Worm (Caenorhabditis elegans): ENCODE data around the gene nhr-150.

nhr-150 gene

ce11 chrV:15443708-15444107 is 37.6 kb downstream of the nhr-150 start, which contains the start of gene T26H5.10:
Gene T26H5.10, minus strand, starts transcription at chrV:15443808.
- TF ChIP-seq elt-4 (tag; optimal IDR thresholded peaks at IDR 0.05) (no peak), ceh-14 (tag; optimal IDR thresholded peaks at IDR 0.05) (no peak), hlh-15 (tag; optimal IDR thresholded peaks at IDR 0.05) (no peak), sox-2 (GFP tag; IDR thresholded peaks at IDR 0.05) (no peak), tbx-2 (tag; optimal IDR thresholded peaks at IDR 0.05) (no peak), pha-4 (tag; optimal IDR thresholded peaks at IDR 0.05) (no peak), pag-3 (tag; optimal IDR thresholded peaks at IDR 0.05; ENCODE audit: borderline replicate concordance) (no peak), ceh-18 (tag; optimal IDR thresholded peaks at IDR 0.05) (no peak), fax-1 (tag; optimal IDR thresholded peaks at IDR 0.05) (no peak), dve-1 (tag; optimal IDR thresholded peaks at IDR 0.05) (no peak)

- TF ChIP-seq sox-2 (GFP tag; IDR thresholded peaks at IDR 0.05) (no peak), rnt-1 (tag; optimal IDR thresholded peaks at IDR 0.05) (no peak), ceh-2 (tag; optimal IDR thresholded peaks at IDR 0.05) (no peak), nfya-1 (tag; optimal IDR thresholded peaks at IDR 0.05) (peak; percentile 68)
Observed at ce11 chrV:15442384-15442783, 38.9 kb downstream of the nhr-150 start.

DNA sequence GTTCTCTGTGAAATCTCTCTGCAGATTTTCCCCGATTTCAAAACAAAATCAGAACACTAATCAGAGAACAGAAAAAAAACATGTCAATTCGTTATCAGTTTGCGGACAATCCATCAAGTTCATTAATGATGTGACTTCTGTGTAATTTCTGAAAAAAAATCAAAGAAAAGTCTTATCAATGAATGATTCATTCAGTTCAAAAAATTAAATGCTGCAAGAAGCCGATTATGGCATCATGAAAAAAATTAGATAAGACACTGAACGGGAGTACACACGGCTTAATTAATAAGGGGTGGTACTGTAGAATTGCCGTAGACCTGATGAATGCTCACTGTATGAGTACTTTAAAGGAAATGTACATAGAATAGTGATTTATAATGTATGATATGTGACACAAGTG is 45.1 kb downstream of the nhr-150 start:
- TF ChIP-seq ref-2 (tag; optimal IDR thresholded peaks at IDR 0.05) = no peak
- TF ChIP-seq ceh-14 (tag; optimal IDR thresholded peaks at IDR 0.05) = no peak
- no peak for TF ChIP-seq fax-1 (tag; optimal IDR thresholded peaks at IDR 0.05)
- TF ChIP-seq nhr-11 (tag; optimal IDR thresholded peaks at IDR 0.05) = no peak
- no peak for TF ChIP-seq odd-2 (tag; optimal IDR thresholded peaks at IDR 0.05)
- TF ChIP-seq fkh-6 (tag; optimal IDR thresholded peaks at IDR 0.05) = no peak
- TF ChIP-seq pax-1 (tag; optimal IDR thresholded peaks at IDR 0.05) = no peak
- TF ChIP-seq ceh-9 (tag; optimal IDR thresholded peaks at IDR 0.05) = no peak
- no peak for TF ChIP-seq C38D4.7 (GFP tag; optimal IDR thresholded peaks at IDR 0.05)
- no peak for TF ChIP-seq K02D7.2 (tag; optimal IDR thresholded peaks at IDR 0.05)
- TF ChIP-seq T23F11.4 (GFP tag; optimal IDR thresholded peaks at IDR 0.05) = no peak
- no peak for TF ChIP-seq ceh-30 (tag; optimal IDR thresholded peaks at IDR 0.05)
- TF ChIP-seq unc-86 (tag; optimal IDR thresholded peaks at IDR 0.05) = no peak
- TF ChIP-seq Y22D7AL.16 (tag; optimal IDR thresholded peaks at IDR 0.05) = no peak
- TF ChIP-seq pros-1 (tag; optimal IDR thresholded peaks at IDR 0.05) = no peak
- TF ChIP-seq elt-2 (tag; optimal IDR thresholded peaks at IDR 0.05) = no peak
- TF ChIP-seq sox-2 (GFP tag; IDR thresholded peaks at IDR 0.05) = no peak
- no peak for TF ChIP-seq ceh-22 (tag; optimal IDR thresholded peaks at IDR 0.05)
- TF ChIP-seq unc-55 (GFP tag; optimal IDR thresholded peaks at IDR 0.05) = no peak

ce11 chrV:15434647-15435046 is 46.6 kb downstream of the nhr-150 start:
- TF ChIP-seq pha-4 (tag; optimal IDR thresholded peaks at IDR 0.05) = no peak
- TF ChIP-seq ceh-19 (GFP tag; optimal IDR thresholded peaks at IDR 0.05) = no peak
- TF ChIP-seq unc-42 (tag; optimal IDR thresholded peaks at IDR 0.05) = no peak
- no peak for TF ChIP-seq che-1 (tag; optimal IDR thresholded peaks at IDR 0.05)
- TF ChIP-seq ceh-2 (tag; optimal IDR thresholded peaks at IDR 0.05) = no peak
- no peak for TF ChIP-seq tbx-7 (tag; optimal IDR thresholded peaks at IDR 0.05)
- no peak for TF ChIP-seq sdc-2 (tag; optimal IDR thresholded peaks at IDR 0.05)
- no peak for TF ChIP-seq K09A11.1 (tag; optimal IDR thresholded peaks at IDR 0.05; ENCODE audit: insufficient read depth)
- TF ChIP-seq rnt-1 (tag; optimal IDR thresholded peaks at IDR 0.05) = no peak
- TF ChIP-seq ceh-48 (tag; optimal IDR thresholded peaks at IDR 0.05) = no peak
- no peak for TF ChIP-seq unc-86 (tag; optimal IDR thresholded peaks at IDR 0.05)
- no peak for TF ChIP-seq npax-4 (tag; optimal IDR thresholded peaks at IDR 0.05)
- no peak for TF ChIP-seq zip-5 (tag; optimal IDR thresholded peaks at IDR 0.05)
- no peak for TF ChIP-seq fkh-6 (tag; optimal IDR thresholded peaks at IDR 0.05)
